Worm (Caenorhabditis elegans) whole organism, mixed stage, embryonic: ENCODE results near the gene K02H11.4.
A peak's percentile ranks its signal among the peaks of the same experiment; 100 is the strongest.

Source experiments
- M03D4.4 ChIP-seq: sonication (generic microtip); optimal IDR thresholded peaks from 2 replicates; lab custom pipeline; 2017; ENCODE audit warnings: mild to moderate bottlenecking, missing genetic modification characterization, missing compliant biosample characterization
- bed-3 ChIP-seq: fragments of 200-800 bp; sonication (Bioruptor generic); optimal IDR thresholded peaks from 3 replicates; lab custom pipeline; 2018; ENCODE audit warnings: mild to moderate bottlenecking, missing genetic modification characterization, moderate library complexity, missing compliant biosample characterization
- blmp-1 ChIP-seq: fragments of 150-350 bp; optimal IDR thresholded peaks from 2 replicates; lab custom pipeline; 2014; ENCODE audit warnings: missing biosample characterization, missing genetic modification characterization
- ceh-39 ChIP-seq: fragments of 150-350 bp; optimal IDR thresholded peaks from 2 replicates; lab custom pipeline; 2014; ENCODE audit warnings: missing biosample characterization, missing genetic modification characterization
- ceh-43 ChIP-seq: fragments of 200-800 bp; sonication (Bioruptor generic); optimal IDR thresholded peaks from 2 replicates; lab custom pipeline; 2018; ENCODE audit warnings: mild to moderate bottlenecking, missing genetic modification characterization, moderate library complexity, missing compliant biosample characterization
- ceh-83 ChIP-seq: fragments of 200-800 bp; sonication (Bioruptor generic); optimal IDR thresholded peaks from 2 replicates; lab custom pipeline; 2018; ENCODE audit warnings: mild to moderate bottlenecking, missing genetic modification characterization, missing compliant biosample characterization
- cnd-1 ChIP-seq: fragments of 200-800 bp; sonication (Bioruptor generic); optimal IDR thresholded peaks from 2 replicates; lab custom pipeline; 2018; ENCODE audit warnings: mild to moderate bottlenecking, missing genetic modification characterization, missing compliant biosample characterization
- drap-1 ChIP-seq: fragments of 200-800 bp; sonication (Bioruptor generic); optimal IDR thresholded peaks from 3 replicates; lab custom pipeline; 2018; ENCODE audit warnings: mild to moderate bottlenecking, missing genetic modification characterization, missing compliant biosample characterization
- elt-1 ChIP-seq: sonication (generic microtip); optimal IDR thresholded peaks from 2 replicates; lab custom pipeline; 2017; ENCODE audit warnings: missing genetic modification characterization, mild to moderate bottlenecking, missing compliant biosample characterization, antibody characterized with exemption, moderate library complexity, borderline replicate concordance; ENCODE audit not compliant: insufficient read depth
- elt-3 ChIP-seq: fragments of 150-350 bp; optimal IDR thresholded peaks from 2 replicates; lab custom pipeline; 2014; ENCODE audit warnings: missing biosample characterization, missing genetic modification characterization
- ham-2 ChIP-seq: fragments of 200-800 bp; sonication (Bioruptor generic); optimal IDR thresholded peaks from 2 replicates; lab custom pipeline; 2018; ENCODE audit warnings: mild to moderate bottlenecking, missing genetic modification characterization, missing compliant biosample characterization
- hlh-1 ChIP-seq: fragments of 150-350 bp; optimal IDR thresholded peaks from 2 replicates; lab custom pipeline; 2014; ENCODE audit warnings: missing biosample characterization, missing genetic modification reagents, missing genetic modification characterization
- lin-13 ChIP-seq: fragments of 150-350 bp; optimal IDR thresholded peaks from 2 replicates; lab custom pipeline; 2014; ENCODE audit warnings: missing biosample characterization, missing genetic modification characterization
- lin-32 ChIP-seq: fragments of 200-800 bp; sonication (Bioruptor generic); optimal IDR thresholded peaks from 2 replicates; lab custom pipeline; 2018; ENCODE audit warnings: mild to moderate bottlenecking, missing genetic modification characterization, missing compliant biosample characterization
- lsy-2 ChIP-seq: fragments of 150-350 bp; optimal IDR thresholded peaks from 2 replicates; lab custom pipeline; 2014; ENCODE audit warnings: missing biosample characterization, missing genetic modification characterization
- mab-5 ChIP-seq: fragments of 150-350 bp; optimal IDR thresholded peaks from 2 replicates; lab custom pipeline; 2014; ENCODE audit warnings: missing biosample characterization, missing genetic modification characterization
- mep-1 ChIP-seq: fragments of 150-350 bp; optimal IDR thresholded peaks from 2 replicates; lab custom pipeline; 2017; ENCODE audit warnings: missing biosample characterization, missing genetic modification reagents, missing genetic modification characterization, inconsistent platforms
- mls-2 ChIP-seq: sonication (generic microtip); optimal IDR thresholded peaks from 2 replicates; lab custom pipeline; 2016; ENCODE audit warnings: mild to moderate bottlenecking, missing genetic modification characterization, moderate library complexity, missing compliant biosample characterization
- nhr-12 ChIP-seq: fragments of 150-350 bp; optimal IDR thresholded peaks from 2 replicates; lab custom pipeline; 2014; ENCODE audit warnings: missing biosample characterization, missing genetic modification characterization
- nhr-2 ChIP-seq: fragments of 150-350 bp; optimal IDR thresholded peaks from 2 replicates; lab custom pipeline; 2014; ENCODE audit warnings: missing biosample characterization, missing genetic modification characterization
- nhr-237 ChIP-seq: fragments of 150-350 bp; optimal IDR thresholded peaks from 2 replicates; lab custom pipeline; 2014; ENCODE audit warnings: missing biosample characterization, missing genetic modification characterization
- nhr-28 ChIP-seq: fragments of 150-350 bp; optimal IDR thresholded peaks from 2 replicates; lab custom pipeline; 2014; ENCODE audit warnings: missing biosample characterization, missing genetic modification characterization
- sptf-1 ChIP-seq: sonication (generic microtip); optimal IDR thresholded peaks from 2 replicates; lab custom pipeline; 2017; ENCODE audit warnings: mild to moderate bottlenecking, missing genetic modification characterization, moderate library complexity, missing compliant biosample characterization
- unc-120 ChIP-seq: sonication (generic microtip); optimal IDR thresholded peaks from 2 replicates; lab custom pipeline; 2017; ENCODE audit warnings: missing genetic modification characterization, missing compliant biosample characterization; ENCODE audit not compliant: poor library complexity, severe bottlenecking
- unc-39 ChIP-seq: fragments of 150-350 bp; optimal IDR thresholded peaks from 2 replicates; lab custom pipeline; 2014; ENCODE audit warnings: missing biosample characterization, missing genetic modification characterization
- unc-62 ChIP-seq: fragments of 150-350 bp; optimal IDR thresholded peaks from 2 replicates; lab custom pipeline; 2014; ENCODE audit warnings: missing biosample characterization, missing genetic modification reagents, missing genetic modification characterization
- zip-8 ChIP-seq: fragments of 150-350 bp; optimal IDR thresholded peaks from 2 replicates; lab custom pipeline; 2014; ENCODE audit warnings: missing biosample characterization, missing genetic modification characterization
- ztf-11 ChIP-seq: fragments of 150-350 bp; optimal IDR thresholded peaks from 2 replicates; lab custom pipeline; 2014; ENCODE audit warnings: missing biosample characterization, missing genetic modification characterization

K02H11.4 gene

ce11 chrV:1531159-1531558 is at the start of gene K02H11.4:
K02H11.4 (minus strand) TSS chrV:1531259.
- no peak for TF ChIP-seq nhr-237
- no peak for TF ChIP-seq lin-32 (GFP tag; lab: Kevin White, UChicago)
- no peak for TF ChIP-seq zip-8 (tag; lab: Kevin White, UChicago)

DNA sequence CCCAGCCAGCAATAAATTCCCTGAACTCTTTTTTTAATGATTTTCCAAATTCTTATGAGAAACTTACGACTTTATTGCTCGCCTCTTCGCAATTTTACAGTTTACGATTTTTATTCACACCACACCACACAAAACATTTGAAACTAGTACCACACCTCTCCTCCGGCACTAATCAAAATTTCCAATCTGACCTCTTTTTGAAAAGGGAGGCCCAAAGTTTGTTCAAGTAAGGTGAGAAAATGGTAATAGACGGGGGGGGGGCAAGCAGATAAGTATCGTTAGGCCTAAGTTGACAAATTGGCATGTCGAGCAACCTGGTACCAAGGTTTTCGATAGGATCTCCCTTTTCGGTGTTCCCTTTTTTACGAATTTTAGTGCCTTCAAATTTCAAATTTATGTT is 48.7 kb upstream of the K02H11.4 start:
- TF ChIP-seq unc-120 (tag; lab: Kevin White, UChicago) (no peak), sptf-1 (tag; lab: Kevin White, UChicago) (no peak), unc-62 (GFP tag; lab: Kevin White, UChicago) (no peak), nhr-12 (tag; lab: Kevin White, UChicago) (no peak), M03D4.4 (tag; lab: Kevin White, UChicago) (no peak), nhr-237 (no peak), nhr-28 (no peak), mab-5 (tag; lab: Kevin White, UChicago) (no peak)

DNA sequence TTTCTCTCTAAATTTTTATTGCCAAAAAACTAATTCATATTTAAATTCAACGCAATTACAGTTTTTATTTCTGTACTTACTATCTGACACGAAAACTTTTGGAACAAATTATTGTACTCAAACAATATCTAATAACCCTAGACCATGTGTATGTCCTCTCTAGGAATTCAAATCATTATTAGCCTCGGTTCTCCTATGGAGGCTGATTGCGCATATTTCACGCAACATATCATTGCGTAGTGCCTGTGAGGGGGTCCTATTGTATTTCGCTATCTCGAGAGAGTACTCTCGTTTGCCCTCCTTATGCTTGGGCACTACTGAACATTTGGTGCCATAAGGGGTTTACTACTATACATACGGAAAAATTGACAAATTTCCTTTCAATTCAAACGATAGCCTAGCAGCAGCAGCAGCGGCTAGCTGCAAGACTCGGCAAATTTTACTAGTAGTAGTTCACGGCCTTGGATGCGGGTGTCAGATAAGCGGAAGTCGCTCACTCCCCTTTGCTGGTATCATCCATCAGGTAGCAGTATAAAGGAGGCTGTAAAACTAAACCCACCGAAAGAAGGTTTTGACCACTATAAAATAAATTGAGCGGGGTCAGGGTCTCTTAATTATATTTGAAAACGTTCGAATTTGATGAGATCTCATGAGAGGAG is 47.6 kb upstream of the K02H11.4 start:
- TF ChIP-seq ham-2 (GFP tag; lab: Kevin White, UChicago): peak; percentile 65
- no peak for TF ChIP-seq mab-5 (tag; lab: Kevin White, UChicago)
- TF ChIP-seq blmp-1 (tag; lab: Kevin White, UChicago): no peak
- no peak for TF ChIP-seq lsy-2 (tag; lab: Kevin White, UChicago)
- peak; percentile 26 for TF ChIP-seq cnd-1 (tag; lab: Kevin White, UChicago)
- TF ChIP-seq M03D4.4 (tag; lab: Kevin White, UChicago): peak; percentile 23
- peak; percentile 87 for TF ChIP-seq zip-8 (tag; lab: Kevin White, UChicago)
- no peak for TF ChIP-seq bed-3 (GFP tag; lab: Kevin White, UChicago)
- TF ChIP-seq elt-1: no peak
- no peak for TF ChIP-seq mls-2 (tag; lab: Kevin White, UChicago)
- peak; percentile 34 for TF ChIP-seq ztf-11 (tag; lab: Kevin White, UChicago)
- peak; percentile 88 for TF ChIP-seq nhr-2
- TF ChIP-seq elt-3 (tag; lab: Kevin White, UChicago): no peak

DNA sequence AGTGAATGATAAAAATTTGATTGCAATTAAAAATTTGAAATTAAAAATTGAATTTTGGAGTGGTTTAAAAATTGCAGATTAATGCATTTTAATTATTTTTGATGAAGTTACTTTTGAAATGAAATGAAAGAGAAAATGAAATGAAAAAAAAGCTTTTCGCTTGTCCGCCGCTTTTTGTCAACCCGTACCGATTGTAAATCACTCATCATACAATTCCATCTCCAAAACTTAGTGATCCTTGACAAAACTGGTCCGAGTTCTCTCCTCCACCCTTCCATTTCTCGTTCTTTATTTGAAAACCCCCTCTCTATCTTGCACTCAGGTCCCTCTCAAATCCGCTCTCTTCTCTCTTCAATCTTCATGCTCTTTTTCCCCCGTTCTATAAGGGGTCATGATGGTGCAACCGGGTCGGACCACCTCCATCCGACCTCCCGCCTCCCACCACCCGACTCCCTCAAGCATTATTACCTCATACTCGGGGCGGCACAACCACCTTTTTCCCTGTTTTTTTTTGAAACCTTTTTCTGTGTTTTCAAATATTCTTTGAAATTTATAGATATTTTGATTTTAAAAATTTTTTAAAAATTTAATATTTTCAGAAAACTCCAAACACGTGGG is 46.1 kb upstream of the K02H11.4 start:
- no peak for TF ChIP-seq unc-62 (GFP tag; lab: Kevin White, UChicago)
- no peak for TF ChIP-seq lin-32 (GFP tag; lab: Kevin White, UChicago)
- no peak for TF ChIP-seq unc-39 (tag; lab: Kevin White, UChicago)
- peak; percentile 49 for TF ChIP-seq M03D4.4 (tag; lab: Kevin White, UChicago)
- peak; percentile 32 for TF ChIP-seq ceh-83
- TF ChIP-seq ceh-43 (GFP tag; lab: Kevin White, UChicago): peak; percentile 24
- TF ChIP-seq nhr-2: peak; percentile 72
- no peak for TF ChIP-seq bed-3 (GFP tag; lab: Kevin White, UChicago)

ce11 chrV:1575493-1576084 is 44.5 kb upstream of the K02H11.4 start:
- TF ChIP-seq unc-120 (tag; lab: Kevin White, UChicago) (peak; percentile 46), ham-2 (GFP tag; lab: Kevin White, UChicago) (no peak), M03D4.4 (tag; lab: Kevin White, UChicago) (peak; percentile 44), cnd-1 (tag; lab: Kevin White, UChicago) (peak; percentile 91), drap-1 (GFP tag; lab: Kevin White, UChicago) (no peak), lin-13 (tag; lab: Kevin White, UChicago) (peak; percentile 36), mls-2 (tag; lab: Kevin White, UChicago) (no peak), hlh-1 (peak; percentile 98), lin-32 (GFP tag; lab: Kevin White, UChicago) (peak; percentile 52), unc-62 (GFP tag; lab: Kevin White, UChicago) (peak; percentile 86), mep-1 (tag; lab: Kevin White, UChicago) (peak; percentile 37), mab-5 (tag; lab: Kevin White, UChicago) (peak; percentile 8), elt-3 (tag; lab: Kevin White, UChicago) (no peak), ceh-39 (tag; lab: Kevin White, UChicago) (no peak)
